Worm (Caenorhabditis elegans): ENCODE results near the gene fbxa-73.

DNA sequence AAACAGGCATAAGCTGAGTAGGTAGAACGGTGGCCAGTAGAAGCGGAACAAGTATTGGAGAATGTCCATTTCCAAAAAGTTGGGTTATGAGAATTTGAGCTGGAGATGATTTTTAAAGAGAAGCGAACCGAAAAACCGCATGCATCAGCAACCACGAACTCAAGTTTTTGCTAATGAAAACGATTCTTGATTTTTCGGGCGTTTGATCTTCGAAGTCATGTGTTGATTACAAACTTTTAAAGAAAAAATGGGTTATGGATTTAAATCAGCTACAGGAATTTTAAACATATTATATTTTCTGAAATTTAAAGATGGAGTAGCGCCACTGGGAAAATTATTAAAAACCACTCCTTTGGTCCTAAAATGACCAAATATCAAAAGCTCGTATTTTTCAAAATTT is 29.3 kb upstream of the fbxa-73 start, which contains the start of gene srd-65:
- TF ChIP-seq unc-39 (tag; optimal IDR thresholded peaks at IDR 0.05) (no peak), nhr-25 (tag; optimal IDR thresholded peaks at IDR 0.05) (no peak), zag-1 (tag; optimal IDR thresholded peaks at IDR 0.05) (no peak), snpc-4 (tag; optimal IDR thresholded peaks at IDR 0.05) (no peak), mdl-1 (tag; optimal IDR thresholded peaks at IDR 0.05) (no peak), mab-5 (tag; optimal IDR thresholded peaks at IDR 0.05) (no peak), fos-1 (tag; optimal IDR thresholded peaks at IDR 0.05) (no peak), unc-62 (GFP tag; optimal IDR thresholded peaks at IDR 0.05) (no peak)

All from whole organism, L2 larva.